Fruit fly (Drosophila melanogaster) S2 (cell line): ENCODE results near the gene CG43133.

Source experiments
- CG8478 ChIP-seq: fragments of >200 bp; optimal IDR thresholded peaks from 2 replicates; lab custom pipeline; 2018
- CTCF ChIP-seq, 2 experiments: fragments of >200 bp; optimal IDR thresholded peaks; 2 replicates each; lab custom pipeline; 2018

- TF ChIP-seq CTCF (optimal IDR thresholded peaks at IDR 0.05; lab: Kevin White, UChicago) (peak; percentile 68 to 71), CG8478 (lab: Kevin White, UChicago) (no peak)
Observed at dm6 chrX:18129297-18129696, 681 bp downstream of the CG43133 start.
